Fruit fly (Drosophila melanogaster) whole organism, embryonic: ENCODE data around the gene CG9775.

Experiments
- Awh ChIP-seq: fragments of 200-800 bp; sonication (Bioruptor generic); IDR thresholded peaks from 2 replicates; pipeline ENCODE4, ENCODE4 v1.3.6; 2022; ENCODE audit warnings: missing biosample characterization, missing genetic modification characterization
- CG1024 ChIP-seq: fragments of 200-800 bp; sonication (Bioruptor generic); IDR thresholded peaks from 2 replicates; pipeline ENCODE4 v1.3.6; 2022; ENCODE audit warnings: missing biosample characterization, missing genetic modification characterization
- CG10565 ChIP-seq: fragments of 200-800 bp; sonication (Bioruptor generic); optimal IDR thresholded peaks from 3 replicates; lab custom pipeline; 2016; ENCODE audit warnings: missing biosample characterization, mild to moderate bottlenecking, missing genetic modification characterization
- CG11560 ChIP-seq: fragments of 200-800 bp; sonication (Bioruptor generic); IDR thresholded peaks from 3 replicates; pipeline ENCODE4 v1.3.6; 2022; ENCODE audit warnings: missing biosample characterization, missing genetic modification characterization
- CG13287 ChIP-seq: fragments of 200-800 bp; sonication (Bioruptor generic); IDR thresholded peaks from 2 replicates; pipeline ENCODE4 v1.3.6; 2022; ENCODE audit warnings: missing biosample characterization, missing genetic modification characterization; ENCODE audit not compliant: partially characterized antibody
- CG13424 ChIP-seq: fragments of 200-800 bp; sonication (Bioruptor generic); optimal IDR thresholded peaks from 2 replicates; lab custom pipeline; 2019; ENCODE audit warnings: missing biosample characterization, mild to moderate bottlenecking, missing genetic modification characterization, moderate library complexity
- CG15514 ChIP-seq: fragments of 200-800 bp; sonication (Bioruptor generic); optimal IDR thresholded peaks from 3 replicates; lab custom pipeline; 2017; ENCODE audit warnings: missing biosample characterization, missing genetic modification characterization, mild to moderate bottlenecking, moderate library complexity, missing genetic modification reagents
- CG1602 ChIP-seq: fragments of 200-800 bp; sonication (Bioruptor generic); optimal IDR thresholded peaks from 3 replicates; lab custom pipeline; 2016; ENCODE audit warnings: missing biosample characterization, missing genetic modification characterization
- CG17359 ChIP-seq: fragments of 200-800 bp; sonication (Bioruptor generic); optimal IDR thresholded peaks from 3 replicates; lab custom pipeline; 2018; ENCODE audit warnings: missing biosample characterization, mild to moderate bottlenecking, missing genetic modification characterization, moderate library complexity
- CG1792 ChIP-seq: fragments of 200-800 bp; sonication (Bioruptor generic); optimal IDR thresholded peaks from 2 replicates; lab custom pipeline; 2016; ENCODE audit warnings: missing biosample characterization, missing genetic modification characterization
- CG2120 ChIP-seq: fragments of 200-800 bp; sonication (Bioruptor generic); optimal IDR thresholded peaks from 3 replicates; lab custom pipeline; 2016; ENCODE audit warnings: missing biosample characterization, missing genetic modification characterization
- CG2129 ChIP-seq: fragments of 200-800 bp; sonication (Bioruptor generic); IDR thresholded peaks from 2 replicates; pipeline ENCODE4 v1.3.6; 2022; ENCODE audit warnings: missing biosample characterization, missing genetic modification characterization; ENCODE audit not compliant: partially characterized antibody
- CG2202 ChIP-seq: fragments of 200-800 bp; sonication (Bioruptor generic); optimal IDR thresholded peaks from 2 replicates; lab custom pipeline; 2018; ENCODE audit warnings: missing biosample characterization, mild to moderate bottlenecking, missing genetic modification characterization
- CG2712 ChIP-seq: fragments of 200-800 bp; optimal IDR thresholded peaks from 3 replicates; lab custom pipeline; 2019; ENCODE audit warnings: missing biosample characterization, mild to moderate bottlenecking, missing genetic modification characterization, moderate library complexity
- CG2875 ChIP-seq: fragments of 200-800 bp; sonication (Bioruptor generic); optimal IDR thresholded peaks from 2 replicates; lab custom pipeline; 2017; ENCODE audit warnings: missing biosample characterization, mild to moderate bottlenecking, missing genetic modification characterization, missing genetic modification reagents
- CG30403 ChIP-seq: fragments of 200-800 bp; sonication (Bioruptor generic); optimal IDR thresholded peaks from 3 replicates; lab custom pipeline; 2016; ENCODE audit warnings: missing biosample characterization, missing genetic modification characterization
- CG31388 ChIP-seq: fragments of 200-800 bp; sonication (Bioruptor generic); optimal IDR thresholded peaks from 2 replicates; lab custom pipeline; 2016; ENCODE audit warnings: missing biosample characterization, missing genetic modification characterization
- CG32532 ChIP-seq: fragments of 200-800 bp; sonication (Bioruptor generic); IDR thresholded peaks from 2 replicates; pipeline ENCODE4 v1.3.6; 2022; ENCODE audit warnings: missing biosample characterization, missing genetic modification characterization
- CG32772 ChIP-seq: fragments of 200-800 bp; sonication (Bioruptor generic); IDR thresholded peaks from 2 replicates; pipeline ENCODE4 v1.3.6; 2022; ENCODE audit warnings: missing biosample characterization, missing genetic modification characterization
- CG3281 ChIP-seq: fragments of 200-800 bp; sonication (Bioruptor generic); optimal IDR thresholded peaks from 3 replicates; lab custom pipeline; 2017; ENCODE audit warnings: missing biosample characterization, mild to moderate bottlenecking, missing genetic modification characterization
- CG6654 ChIP-seq: fragments of 200-800 bp; sonication (Bioruptor generic); optimal IDR thresholded peaks from 2 replicates; lab custom pipeline; 2017; ENCODE audit warnings: missing biosample characterization, mild to moderate bottlenecking, missing genetic modification characterization
- CG6683 ChIP-seq: fragments of 200-800 bp; sonication (Bioruptor generic); optimal IDR thresholded peaks from 2 replicates; lab custom pipeline; 2017; ENCODE audit warnings: missing biosample characterization, mild to moderate bottlenecking, missing genetic modification characterization, missing genetic modification reagents
- CG6689 ChIP-seq: fragments of 200-800 bp; sonication (Bioruptor generic); IDR thresholded peaks from 2 replicates; pipeline ENCODE4 v1.3.6; 2022; ENCODE audit warnings: missing biosample characterization, missing genetic modification characterization
- CG6791 ChIP-seq: fragments of 200-800 bp; sonication (Bioruptor generic); IDR thresholded peaks from 3 replicates; pipeline ENCODE4 v1.3.6; 2022; ENCODE audit warnings: missing biosample characterization, missing genetic modification characterization; ENCODE audit not compliant: partially characterized antibody
- CG9797 ChIP-seq: fragments of 200-800 bp; sonication (Bioruptor generic); optimal IDR thresholded peaks from 3 replicates; lab custom pipeline; 2018; ENCODE audit warnings: missing biosample characterization, mild to moderate bottlenecking, missing genetic modification characterization
- E2f1 ChIP-seq: fragments of 200-800 bp; sonication (Bioruptor generic); IDR thresholded peaks from 2 replicates; pipeline ENCODE4 v1.3.6; 2022; ENCODE audit warnings: missing biosample characterization, missing genetic modification characterization
- E2f2 ChIP-seq: fragments of 200-800 bp; sonication (Bioruptor generic); IDR thresholded peaks from 2 replicates; pipeline ENCODE4 v1.3.6; 2022; ENCODE audit warnings: missing biosample characterization, missing genetic modification characterization
- Fer3 ChIP-seq: fragments of 200-800 bp; sonication (Bioruptor generic); optimal IDR thresholded peaks from 2 replicates; lab custom pipeline; 2018; ENCODE audit warnings: missing biosample characterization, mild to moderate bottlenecking, missing genetic modification characterization, moderate library complexity
- GATAe ChIP-seq: fragments of 200-800 bp; sonication (Bioruptor generic); conservative IDR thresholded peaks from 2 replicates; pipeline ENCODE4 v1.3.6; 2022; ENCODE audit warnings: missing biosample characterization, missing genetic modification characterization
- HLH54F ChIP-seq: fragments of 200-800 bp; sonication (Bioruptor generic); optimal IDR thresholded peaks from 3 replicates; lab custom pipeline; 2016; ENCODE audit warnings: missing biosample characterization, missing genetic modification characterization
- Hmr ChIP-seq: fragments of 200-800 bp; sonication (Bioruptor generic); optimal IDR thresholded peaks from 3 replicates; lab custom pipeline; 2017; ENCODE audit warnings: mild to moderate bottlenecking, missing biosample characterization, missing genetic modification reagents, missing genetic modification characterization
- Hr39 ChIP-seq: fragments of >200 bp; optimal IDR thresholded peaks from 2 replicates; lab custom pipeline; 2017
- Hr51 ChIP-seq, 2 experiments: fragments of 200-800 bp; sonication (Bioruptor generic); optimal IDR thresholded peaks; 2 replicates in 1 of 2; 3 replicates in 1 of 2; lab custom pipeline; 2016 to 2018; ENCODE audit warnings: missing biosample characterization in 2 of 2, missing genetic modification characterization in 2 of 2, mild to moderate bottlenecking in 1 of 2, moderate library complexity in 1 of 2
- Kr ChIP-seq: fragments of 200-800 bp; sonication (Bioruptor generic); optimal IDR thresholded peaks from 2 replicates; lab custom pipeline; 2017; ENCODE audit warnings: missing biosample characterization, mild to moderate bottlenecking, missing genetic modification characterization
- Pdp1 ChIP-seq, 2 experiments: fragments of 200-800 bp; sonication (Bioruptor generic); optimal IDR thresholded peaks; 3 replicates each; lab custom pipeline; 2016; ENCODE audit warnings: missing biosample characterization in 2 of 2, missing genetic modification characterization in 2 of 2, mild to moderate bottlenecking in 1 of 2, moderate library complexity in 1 of 2
- Rfx ChIP-seq: fragments of 200-800 bp; sonication (Bioruptor generic); IDR thresholded peaks from 2 replicates; pipeline ENCODE4 v1.3.6; 2022; ENCODE audit warnings: missing biosample characterization, missing genetic modification characterization
- al ChIP-seq: fragments of 200-800 bp; sonication (Bioruptor generic); IDR thresholded peaks from 2 replicates; pipeline ENCODE4 v1.3.6; 2022; ENCODE audit warnings: missing biosample characterization, missing genetic modification characterization
- corto ChIP-seq: fragments of 200-800 bp; sonication (Bioruptor generic); optimal IDR thresholded peaks from 2 replicates; lab custom pipeline; 2016; ENCODE audit warnings: missing biosample characterization, mild to moderate bottlenecking, missing genetic modification characterization, moderate library complexity
- crol ChIP-seq: fragments of 200-800 bp; sonication (Bioruptor generic); IDR thresholded peaks from 2 replicates; pipeline ENCODE4 v1.3.6; 2022; ENCODE audit warnings: missing biosample characterization, missing genetic modification characterization
- dimm ChIP-seq: fragments of 200-800 bp; sonication (Bioruptor generic); IDR thresholded peaks from 2 replicates; pipeline ENCODE4 v1.3.6; 2022; ENCODE audit warnings: missing biosample characterization, missing genetic modification characterization
- dysf ChIP-seq: fragments of 200-800 bp; sonication (Bioruptor generic); IDR thresholded peaks from 3 replicates; pipeline ENCODE4 v1.3.6; 2022; ENCODE audit warnings: missing biosample characterization, missing genetic modification characterization
- fd64A ChIP-seq: fragments of 200-800 bp; sonication (Bioruptor generic); optimal IDR thresholded peaks from 3 replicates; lab custom pipeline; 2018; ENCODE audit warnings: missing biosample characterization, mild to moderate bottlenecking, missing genetic modification characterization
- gt ChIP-seq: fragments of 200-800 bp; sonication (Bioruptor generic); IDR thresholded peaks from 2 replicates; pipeline ENCODE4 v1.3.6; 2022; ENCODE audit warnings: missing biosample characterization, missing genetic modification characterization
- hbn ChIP-seq: fragments of 200-800 bp; sonication (Bioruptor generic); IDR thresholded peaks from 2 replicates; pipeline ENCODE4 v1.3.6; 2022; ENCODE audit warnings: missing biosample characterization, missing genetic modification characterization; ENCODE audit not compliant: partially characterized antibody
- ind ChIP-seq: fragments of 200-800 bp; sonication (Bioruptor generic); optimal IDR thresholded peaks from 3 replicates; lab custom pipeline; 2016; ENCODE audit warnings: missing biosample characterization, missing genetic modification characterization
- onecut ChIP-seq: fragments of 200-800 bp; sonication (Bioruptor generic); IDR thresholded peaks from 2 replicates; pipeline ENCODE4 v1.3.6; 2022; ENCODE audit warnings: missing biosample characterization, missing genetic modification characterization
- sim ChIP-seq: fragments of 200-800 bp; sonication (Bioruptor generic); IDR thresholded peaks from 2 replicates; pipeline ENCODE4 v1.3.6; 2022; ENCODE audit warnings: missing biosample characterization, missing genetic modification characterization
- toy ChIP-seq: fragments of 200-800 bp; sonication (Bioruptor generic); IDR thresholded peaks from 2 replicates; pipeline ENCODE4 v1.3.6; 2022; ENCODE audit warnings: missing biosample characterization, missing genetic modification characterization
- trem ChIP-seq: fragments of 200-800 bp; optimal IDR thresholded peaks from 3 replicates; lab custom pipeline; 2019; ENCODE audit warnings: missing biosample characterization, mild to moderate bottlenecking, missing genetic modification characterization, moderate library complexity
- wor ChIP-seq: fragments of 200-800 bp; sonication (Bioruptor generic); IDR thresholded peaks from 2 replicates; pipeline ENCODE4 v1.3.6; 2022; ENCODE audit warnings: missing biosample characterization, missing genetic modification characterization
- z ChIP-seq: fragments of 200-800 bp; sonication (Bioruptor generic); IDR thresholded peaks from 3 replicates; pipeline ENCODE4 v1.3.6; 2022; ENCODE audit warnings: missing biosample characterization, missing genetic modification characterization

Gene CG9775

dm6 chr3R:4664947-4665346 lies 23.3 kb upstream of the CG9775 start (continued):
- peak; percentile 19 for TF ChIP-seq CG2120 (GFP tag; lab: Kevin White, UChicago)
- TF ChIP-seq CG2202 (tag; lab: Kevin White, UChicago) = peak; percentile 71
- peak; percentile 6 for TF ChIP-seq CG1602 (GFP tag; lab: Kevin White, UChicago)
- TF ChIP-seq CG11560 = peak; percentile 37; the same call in 1 of the 3 replicates
- TF ChIP-seq z = peak; percentile 63; the same call in 2 of the 3 replicates
- peak; percentile 89 for TF ChIP-seq Kr
- TF ChIP-seq CG30403 = peak; percentile 40
- peak; percentile 84 for TF ChIP-seq CG3281 (GFP tag; lab: Kevin White, UChicago)
- peak; percentile 62; the same call in 1 of the 2 replicates for TF ChIP-seq toy
- TF ChIP-seq trem = peak; percentile 73
- no peak for TF ChIP-seq E2f2
- peak; percentile 66; the same call in 1 of the 2 replicates for TF ChIP-seq Rfx
- no peak for TF ChIP-seq Hr51 (GFP tag; optimal IDR thresholded peaks at IDR 0.05; lab: Kevin White, UChicago)
- TF ChIP-seq dysf (GFP tag; lab: Robert Waterston, UW) = peak; percentile 60; the same call in 2 of the 3 replicates
- TF ChIP-seq CG1792 (GFP tag; lab: Kevin White, UChicago) = peak; percentile 94
- TF ChIP-seq CG32532 (GFP tag; lab: Robert Waterston, UW) = no peak
- peak; percentile 90 for TF ChIP-seq Hmr
- no peak for TF ChIP-seq hbn (GFP tag; lab: Robert Waterston, UW)
- peak; percentile 98 for TF ChIP-seq fd64A (GFP tag; lab: Kevin White, UChicago)
- TF ChIP-seq sim (GFP tag; lab: Robert Waterston, UW) = peak; percentile 84
- peak; percentile 60 for TF ChIP-seq CG13424
- no peak for TF ChIP-seq crol (GFP tag; lab: Robert Waterston, UW)
- peak; percentile 93 for TF ChIP-seq CG17359 (tag; lab: Kevin White, UChicago)
- no peak for TF ChIP-seq dimm
- peak; percentile 85 for TF ChIP-seq CG2712 (tag; lab: Kevin White, UChicago)
- peak; percentile 88 for TF ChIP-seq CG1024
- TF ChIP-seq ind (GFP tag; lab: Kevin White, UChicago) = peak; percentile 29
- peak; percentile 89 for TF ChIP-seq onecut (GFP tag; lab: Robert Waterston, UW)
- TF ChIP-seq CG2875 = peak; percentile 91
- TF ChIP-seq CG15514 = peak; percentile 80
- peak; percentile 60 for TF ChIP-seq CG6654
- TF ChIP-seq corto (GFP tag; lab: Kevin White, UChicago) = peak; percentile 72
- peak; percentile 33; the same call in 1 of the 2 replicates for TF ChIP-seq gt (GFP tag; lab: Robert Waterston, UW)
- TF ChIP-seq E2f1 (GFP tag; lab: Robert Waterston, UW) = peak; percentile 67; the same call in 1 of the 2 replicates
- peak; percentile 74 for TF ChIP-seq CG31388 (GFP tag; lab: Kevin White, UChicago)
- no peak for TF ChIP-seq CG13287 (GFP tag; lab: Robert Waterston, UW)
- no peak for TF ChIP-seq HLH54F (GFP tag; lab: Kevin White, UChicago)
- no peak for TF ChIP-seq wor
- TF ChIP-seq Hr39 (lab: Kevin White, UChicago) = no peak
- peak; percentile 42 for TF ChIP-seq CG9797 (GFP tag; lab: Kevin White, UChicago)
- peak; percentile 45; the same call in 1 of the 2 replicates for TF ChIP-seq CG32772 (GFP tag; lab: Robert Waterston, UW)
- TF ChIP-seq CG6791 (GFP tag; lab: Robert Waterston, UW) = no peak
- peak; percentile 68 for TF ChIP-seq CG6689
- peak; percentile 94 for TF ChIP-seq Awh (GFP tag; lab: Robert Waterston, UW)
- TF ChIP-seq CG10565 = peak; percentile 63
- no peak for TF ChIP-seq CG2129
- no peak for TF ChIP-seq GATAe (GFP tag; lab: Robert Waterston, UW)
- peak; percentile 75 for TF ChIP-seq Fer3
- TF ChIP-seq Pdp1 (GFP tag; optimal IDR thresholded peaks at IDR 0.05; lab: Kevin White, UChicago) = peak; percentile 21 to 65
- TF ChIP-seq al (GFP tag; lab: Robert Waterston, UW) = no peak; the same call in 1 of the 2 replicates
- TF ChIP-seq CG6683 (GFP tag; lab: Kevin White, UChicago) = peak; percentile 80
